Worm (Caenorhabditis elegans): ENCODE data around the gene R102.4.

DNA sequence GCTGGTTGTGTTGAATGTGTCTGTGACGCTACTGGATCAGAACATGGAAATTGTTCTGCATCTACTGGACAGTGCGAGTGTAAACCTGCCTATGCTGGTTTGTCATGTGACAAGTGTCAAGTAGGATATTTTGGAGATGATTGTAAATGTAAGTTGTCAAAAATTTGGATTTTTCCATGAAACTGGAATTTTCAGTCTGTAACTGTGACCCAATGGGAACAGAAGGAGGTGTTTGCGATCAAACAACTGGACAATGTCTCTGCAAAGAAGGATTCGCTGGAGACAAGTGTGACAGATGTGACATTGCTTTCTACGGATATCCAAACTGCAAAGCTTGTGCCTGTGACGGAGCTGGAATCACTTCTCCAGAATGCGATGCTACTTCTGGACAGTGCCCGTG is 26.5 kb downstream of the R102.4 start:
- no peak for TF ChIP-seq W03F9.2 (tag; optimal IDR thresholded peaks at IDR 0.05)
- no peak for TF ChIP-seq him-1 (tag; optimal IDR thresholded peaks at IDR 0.05)
